Fruit fly (Drosophila melanogaster) ovary, adult (tissue): ENCODE data around the gene Vps15.

Experiments used
- CG17801 ChIP-seq: fragments of 200-800 bp; optimal IDR thresholded peaks from 2 replicates; lab custom pipeline; 2019; ENCODE audit warnings: missing biosample characterization, mild to moderate bottlenecking, missing genetic modification characterization, moderate library complexity; ENCODE audit not compliant: partially characterized antibody

Gene Vps15

DNA sequence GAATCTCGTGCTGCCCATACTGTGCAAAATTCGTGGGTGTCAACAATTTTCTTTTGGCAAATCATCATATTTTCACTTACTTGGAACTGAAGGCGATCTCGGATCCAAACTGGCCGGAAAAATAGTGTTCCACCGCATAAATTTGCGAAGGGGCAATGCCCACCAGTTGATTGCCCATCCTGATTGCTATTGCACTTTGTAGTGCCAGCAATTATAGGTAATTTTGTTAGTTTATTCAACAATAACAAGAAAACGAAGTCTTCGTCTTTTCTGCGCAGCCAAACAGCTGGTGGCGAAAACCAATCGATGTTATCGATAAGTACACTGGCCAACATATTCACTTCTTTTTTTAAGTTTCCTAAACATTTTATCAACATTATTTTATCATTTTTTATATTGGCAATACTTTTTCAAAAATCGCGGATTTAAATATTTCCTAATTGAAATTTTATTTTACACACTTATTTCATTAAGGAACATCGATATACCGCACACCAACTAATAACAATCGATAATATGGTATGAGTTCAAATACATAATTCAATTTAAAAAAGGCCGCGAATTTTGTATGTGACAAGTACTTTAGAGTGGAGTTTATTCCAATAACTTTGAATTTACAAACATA, at the start of gene Vps15:
Gene Vps15 (minus strand): TSS at position 294 of the 625 bp plus-strand sequence.
- peak; percentile 84 for TF ChIP-seq CG17801 (GFP tag; lab: Kevin White, UChicago)

DNA sequence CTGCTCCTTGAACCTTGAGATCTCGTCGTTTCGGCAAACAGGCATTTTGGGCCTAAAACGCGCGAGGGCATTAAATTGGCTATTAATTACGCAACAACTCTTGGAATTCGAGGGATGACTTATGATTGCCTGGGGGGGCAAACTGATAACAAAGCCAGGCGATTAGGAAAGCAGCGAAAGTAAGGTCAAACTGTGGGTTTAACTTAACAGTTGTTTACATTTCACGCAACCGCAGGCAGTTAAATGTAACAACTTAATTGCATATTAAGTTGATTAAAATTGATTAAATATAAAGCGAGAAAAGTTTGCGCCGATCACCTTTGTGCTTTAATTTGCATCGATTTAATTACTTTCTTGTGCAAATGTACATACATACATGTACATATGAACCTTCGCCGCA, 42.0 kb upstream of the Vps15 start:
- TF ChIP-seq CG17801 (GFP tag; lab: Kevin White, UChicago): no peak

DNA sequence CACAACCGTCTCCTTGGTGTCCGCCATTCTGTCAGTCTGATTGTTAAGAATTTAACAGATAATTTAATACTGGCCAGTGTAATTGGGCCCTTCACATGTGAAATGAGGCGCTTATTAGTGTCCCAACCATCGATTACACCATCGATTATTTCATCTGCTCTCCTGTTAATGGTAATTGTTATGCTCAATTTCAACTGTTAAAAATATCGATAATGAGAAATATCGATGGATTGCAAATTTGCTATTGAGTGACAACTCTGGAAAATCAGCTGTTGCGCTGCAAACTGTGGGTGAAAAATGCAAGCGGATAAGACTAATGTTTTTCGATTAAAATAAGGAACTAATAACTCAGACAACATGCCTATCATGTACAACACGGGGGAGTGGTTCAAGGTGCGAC, 21.1 kb upstream of the Vps15 start, which contains the start of the genes TrpRS and Vps16A:
Gene TrpRS (minus strand): TSS at position 140 of the 400 bp plus-strand sequence.
Gene Vps16A (plus strand): TSS at position 255 of the 400 bp plus-strand sequence.
- TF ChIP-seq CG17801 (GFP tag; lab: Kevin White, UChicago): peak; percentile 41

DNA sequence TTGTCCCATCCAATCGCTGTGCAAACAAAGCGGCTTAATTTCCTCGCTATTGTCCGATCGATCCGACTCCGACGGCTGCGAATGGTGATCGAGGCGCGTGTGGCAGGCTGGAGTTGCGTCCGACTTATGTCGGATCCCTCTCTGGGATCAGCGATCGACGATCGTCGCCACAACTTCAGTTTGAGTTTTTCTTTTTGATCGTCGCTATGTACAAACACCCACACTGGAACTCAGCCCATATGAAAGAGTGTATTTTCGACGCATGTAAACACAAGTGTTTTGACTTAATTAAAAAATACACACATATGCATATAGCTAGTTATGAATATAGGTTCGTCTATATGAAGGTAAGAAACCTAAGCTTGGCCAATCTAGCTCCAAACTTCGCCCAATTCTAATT, 18.4 kb upstream of the Vps15 start, which contains the start of gene sage:
Gene sage (minus strand): TSS at position 101 of the 400 bp plus-strand sequence.
- TF ChIP-seq CG17801 (GFP tag; lab: Kevin White, UChicago): no peak

DNA sequence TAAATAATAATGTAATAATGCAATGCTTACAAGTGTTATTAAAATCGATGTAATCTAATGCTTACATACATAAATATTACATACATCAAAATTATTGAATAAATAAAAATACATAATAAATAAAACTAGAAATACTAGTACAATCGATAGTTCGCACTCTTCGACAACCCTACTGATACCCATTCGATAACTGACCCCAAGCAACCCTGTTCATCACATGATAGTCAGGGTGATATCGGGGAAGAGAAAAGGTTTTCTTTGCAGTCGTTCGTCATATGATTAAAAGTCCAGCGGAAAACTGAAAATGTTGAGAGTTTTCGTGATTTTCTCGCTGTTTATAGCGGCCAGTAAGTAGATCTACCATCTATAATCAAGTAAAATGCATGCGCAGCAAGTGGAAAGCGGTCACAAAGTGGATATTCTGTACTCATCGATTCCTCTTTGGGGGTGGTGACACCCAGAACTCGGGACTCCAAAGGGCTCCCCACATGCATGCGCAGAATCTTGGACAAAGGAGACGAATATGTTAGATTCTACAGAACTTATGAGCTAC, 14.8 kb upstream of the Vps15 start, which contains the start of gene ATP6AP2:
Gene ATP6AP2 (plus strand): TSS at position 218 of the 553 bp plus-strand sequence.
- TF ChIP-seq CG17801 (GFP tag; lab: Kevin White, UChicago): peak; percentile 76

DNA sequence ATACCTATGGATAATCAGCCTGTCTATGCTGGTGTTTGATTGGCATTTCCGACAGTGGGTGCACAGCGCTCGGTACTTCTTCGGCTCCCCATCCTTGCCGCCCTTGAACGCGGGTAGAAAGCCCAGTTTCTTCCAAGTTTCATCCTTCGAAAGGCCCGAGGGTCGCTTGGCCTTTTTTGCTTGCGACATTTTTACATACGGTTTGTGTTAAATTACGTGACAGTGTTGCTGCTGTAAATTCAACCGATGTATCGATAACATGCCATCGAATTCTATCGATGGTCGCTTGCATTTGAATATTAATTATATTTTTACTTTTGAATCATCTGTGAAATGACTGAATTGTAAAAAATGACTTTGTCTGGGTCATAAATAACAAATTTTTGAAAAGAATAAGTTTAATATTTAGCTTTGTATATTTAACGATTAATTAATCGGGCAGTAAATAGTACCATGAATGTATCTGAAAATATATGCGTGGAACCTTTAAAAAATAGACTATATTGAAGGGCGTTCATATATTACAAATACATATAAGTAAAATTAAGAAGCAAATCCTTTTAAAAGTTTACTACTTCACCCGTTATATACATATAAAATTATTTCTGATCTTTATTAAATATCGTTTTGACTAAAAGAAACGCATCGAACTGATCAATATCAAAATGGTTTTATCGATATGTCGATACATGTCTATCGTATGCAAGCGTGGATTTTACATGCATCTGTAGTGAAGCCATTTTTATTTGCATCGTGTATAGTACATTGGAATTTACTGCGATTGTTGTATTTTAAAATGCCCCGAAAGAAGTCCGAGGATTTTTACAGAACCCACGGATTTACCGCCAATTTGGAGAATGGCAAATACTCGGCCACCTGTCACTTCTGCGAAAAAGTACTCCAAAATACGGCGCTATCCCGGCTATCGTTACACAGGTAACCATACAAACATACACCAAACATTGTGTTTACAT, 12.9 kb upstream of the Vps15 start, which contains the start of the genes Ibf2 and Ibf1:
Gene Ibf2 (minus strand): TSS at position 250 of the 974 bp plus-strand sequence.
Gene Ibf1 (plus strand): TSS at position 713 of the 974 bp plus-strand sequence.
- no peak for TF ChIP-seq CG17801 (GFP tag; lab: Kevin White, UChicago)

DNA sequence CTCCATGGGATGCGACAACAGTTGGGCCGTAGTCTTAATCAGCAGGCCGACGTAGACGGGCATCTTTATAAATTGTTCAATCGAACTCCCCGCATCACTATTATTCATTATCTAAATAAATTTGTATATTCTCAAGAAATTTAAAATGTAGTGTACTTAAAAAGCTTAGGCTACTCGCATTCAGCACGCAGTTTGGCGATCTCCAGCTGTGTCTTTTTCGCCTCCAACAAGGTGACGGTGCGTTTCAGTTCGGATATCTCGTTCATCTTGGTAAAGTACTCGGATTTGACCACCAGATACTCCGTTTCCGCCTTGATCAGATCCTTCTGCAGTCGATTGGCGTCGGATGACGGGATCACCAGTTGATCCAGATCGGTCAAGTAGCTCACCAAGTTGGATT, 11.9 kb upstream of the Vps15 start, which contains the start of gene CG16736:
Gene CG16736 (minus strand): TSS at position 101 of the 400 bp plus-strand sequence.
- TF ChIP-seq CG17801 (GFP tag; lab: Kevin White, UChicago): no peak

DNA sequence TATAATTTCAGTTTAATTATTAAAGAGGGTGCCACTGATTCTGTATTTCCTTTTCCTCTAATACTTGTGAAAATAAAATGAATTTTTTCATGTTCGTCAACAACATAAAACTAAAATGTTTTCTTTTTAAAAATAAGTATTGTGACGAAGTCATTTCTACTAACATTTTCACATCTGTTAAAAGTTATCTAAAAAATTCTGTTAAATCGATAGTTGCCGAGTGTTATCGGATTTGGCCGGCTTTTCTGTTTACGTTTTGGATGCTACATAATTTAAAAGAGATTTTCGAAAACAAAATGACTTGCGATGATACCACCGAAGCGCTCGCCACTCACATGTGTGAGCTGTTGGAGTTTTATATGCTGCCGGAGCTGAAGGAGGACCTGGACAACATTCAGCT, 9.1 kb upstream of the Vps15 start, which contains the start of gene CG16734:
Gene CG16734 (plus strand): TSS at position 255 of the 400 bp plus-strand sequence.
- no peak for TF ChIP-seq CG17801 (GFP tag; lab: Kevin White, UChicago)

DNA sequence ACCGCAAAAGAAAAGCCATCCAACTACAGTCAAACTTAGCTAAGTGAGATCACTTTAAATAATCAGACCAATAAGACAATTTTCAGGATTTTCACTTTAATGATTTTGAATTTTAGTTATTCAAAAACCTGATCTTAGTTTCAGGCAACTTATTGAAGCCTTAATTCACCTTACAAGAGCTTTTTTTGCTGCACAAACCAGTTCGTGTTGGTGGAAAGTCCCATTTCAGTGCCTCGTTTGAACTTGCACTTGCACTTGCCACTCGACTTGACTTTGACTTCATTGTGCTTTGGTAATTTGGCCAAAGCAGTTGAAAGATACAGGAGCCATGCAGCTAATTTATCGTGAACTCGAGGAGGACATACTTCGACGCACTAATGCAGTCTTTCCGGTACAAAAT, 5.9 kb upstream of the Vps15 start, which contains the start of gene St2:
Gene St2 (plus strand): TSS at position 301 of the 400 bp plus-strand sequence.
- no peak for TF ChIP-seq CG17801 (GFP tag; lab: Kevin White, UChicago)

DNA sequence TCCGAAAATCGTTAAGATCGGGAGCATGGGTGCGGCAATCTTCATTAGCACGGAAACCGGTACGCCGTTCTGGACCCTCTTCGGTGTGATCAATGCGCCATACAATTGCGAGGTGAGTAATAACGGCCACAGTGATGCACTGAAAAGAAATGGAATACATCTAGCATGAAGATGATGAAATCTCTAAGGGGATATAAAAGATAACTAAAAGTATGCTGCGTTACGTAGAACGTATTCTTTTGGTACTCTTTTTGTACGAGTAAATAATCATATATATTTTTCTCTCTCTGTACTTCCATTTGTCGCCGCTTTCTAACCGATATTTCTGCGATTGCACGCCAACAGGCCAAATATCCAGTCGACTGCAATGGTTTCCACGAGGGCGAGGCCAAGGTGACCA, 5.2 kb upstream of the Vps15 start:
- TF ChIP-seq CG17801 (GFP tag; lab: Kevin White, UChicago): no peak

DNA sequence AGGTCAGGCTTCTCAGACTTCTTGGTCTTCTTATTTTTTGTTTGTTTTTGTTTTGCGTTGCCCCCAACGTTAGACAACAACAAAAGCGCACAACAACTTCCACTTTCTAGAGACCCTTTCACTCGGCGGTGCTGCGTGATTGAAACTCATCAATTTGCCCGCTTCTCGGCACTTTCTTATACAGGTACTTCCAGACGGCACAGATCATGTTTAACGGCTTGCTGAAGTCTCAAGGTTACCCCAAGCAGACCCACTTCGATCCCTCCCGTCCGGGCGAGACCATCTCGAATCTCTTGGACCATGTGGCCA, 4.0 kb upstream of the Vps15 start:
- no peak for TF ChIP-seq CG17801 (GFP tag; lab: Kevin White, UChicago)

DNA sequence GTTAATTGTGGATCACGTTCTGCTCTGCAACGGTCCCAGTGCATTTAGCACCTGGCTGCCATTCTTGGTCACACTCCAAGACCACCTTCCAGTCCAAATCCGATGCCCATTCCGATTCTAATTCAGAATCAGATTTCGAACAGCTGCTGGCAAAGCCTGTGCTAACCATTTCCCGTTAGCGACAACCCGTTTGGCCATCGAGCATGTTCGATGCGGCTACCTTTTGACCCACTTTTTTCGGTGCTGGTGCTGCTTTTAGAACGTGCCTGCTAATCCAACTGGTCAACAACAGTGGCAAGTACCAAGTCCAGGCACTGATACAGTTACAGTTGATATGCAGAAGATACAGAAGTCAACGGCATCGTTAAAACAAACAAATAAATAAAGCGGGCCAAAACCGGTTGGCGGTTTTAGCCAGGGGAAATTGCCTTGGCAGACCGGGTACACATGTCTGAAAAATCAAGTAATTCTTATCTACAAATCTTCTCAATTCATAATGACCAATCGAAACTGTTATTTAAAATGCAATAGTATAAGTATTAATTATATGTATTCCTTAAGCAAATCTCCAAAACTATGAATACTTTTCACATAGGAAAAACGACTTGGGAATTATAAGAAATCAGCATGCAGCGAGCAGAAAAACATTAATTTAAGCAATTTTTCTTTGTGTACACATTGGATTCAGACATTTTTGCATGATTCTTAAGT, 3.5 kb upstream of the Vps15 start:
- no peak for TF ChIP-seq CG17801 (GFP tag; lab: Kevin White, UChicago)

DNA sequence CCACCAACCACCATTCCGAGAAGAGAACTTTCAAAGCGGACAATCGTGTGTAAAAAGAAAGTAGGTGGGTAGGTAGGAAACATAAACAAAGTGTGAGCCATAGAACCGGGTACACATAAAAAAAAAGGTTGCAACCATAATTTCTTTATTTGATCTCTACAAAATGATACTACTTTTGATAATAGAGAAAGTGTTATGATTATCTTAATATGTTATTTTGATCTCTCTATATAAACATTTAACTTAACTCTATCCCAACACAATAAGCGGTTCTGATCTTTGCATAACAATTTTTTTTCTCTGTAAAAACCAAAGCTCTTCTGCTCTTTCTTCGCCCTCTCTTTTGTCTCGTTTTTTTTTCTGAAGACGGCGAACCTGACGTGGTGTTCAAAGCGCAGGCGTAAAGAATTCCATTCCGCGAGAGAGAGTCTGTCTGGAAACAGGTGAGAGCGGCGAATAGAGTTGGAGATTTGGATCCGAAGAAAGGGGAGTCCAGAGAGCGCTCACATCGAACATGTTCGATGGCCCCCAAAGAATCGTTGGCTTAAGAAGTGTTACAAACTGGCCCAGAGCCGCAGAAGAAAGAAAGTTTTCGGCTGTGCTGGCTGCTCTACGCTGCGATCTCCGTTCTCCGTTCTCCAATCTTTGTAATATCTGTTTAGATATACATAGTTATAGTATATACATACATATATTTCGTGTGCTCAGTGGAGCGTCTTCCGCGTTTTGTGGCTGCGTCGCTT, 1.4 kb upstream of the Vps15 start:
- peak; percentile 92 for TF ChIP-seq CG17801 (GFP tag; lab: Kevin White, UChicago)
